Fruit fly (Drosophila melanogaster) whole organism, embryonic: Measurements from ENCODE around the gene CG1299.

Experiments
- B-H1 ChIP-seq: fragments of 200-800 bp; sonication (Bioruptor generic); IDR thresholded peaks from 3 replicates; pipeline ENCODE4 v1.3.6; 2022; ENCODE audit warnings: missing biosample characterization, missing genetic modification characterization
- BEAF-32 ChIP-seq: fragments of 200-800 bp; sonication (Bioruptor generic); optimal IDR thresholded peaks from 3 replicates; lab custom pipeline; 2017; ENCODE audit warnings: missing biosample characterization, missing genetic modification characterization, mild to moderate bottlenecking, moderate library complexity, missing genetic modification reagents
- CG10267 ChIP-seq: fragments of 200-800 bp; sonication (Bioruptor generic); optimal IDR thresholded peaks from 2 replicates; lab custom pipeline; 2018; ENCODE audit warnings: missing biosample characterization, mild to moderate bottlenecking, missing genetic modification characterization, moderate library complexity
- CG10462 ChIP-seq: fragments of 200-800 bp; sonication (Bioruptor generic); optimal IDR thresholded peaks from 2 replicates; lab custom pipeline; 2016; ENCODE audit warnings: missing biosample characterization, missing genetic modification characterization
- CG10565 ChIP-seq: fragments of 200-800 bp; sonication (Bioruptor generic); optimal IDR thresholded peaks from 3 replicates; lab custom pipeline; 2016; ENCODE audit warnings: missing biosample characterization, mild to moderate bottlenecking, missing genetic modification characterization
- CG10654 ChIP-seq: fragments of 200-800 bp; sonication (Bioruptor generic); optimal IDR thresholded peaks from 2 replicates; lab custom pipeline; 2016; ENCODE audit warnings: missing biosample characterization, missing genetic modification characterization
- CG11560 ChIP-seq: fragments of 200-800 bp; sonication (Bioruptor generic); IDR thresholded peaks from 3 replicates; pipeline ENCODE4 v1.3.6; 2022; ENCODE audit warnings: missing biosample characterization, missing genetic modification characterization
- CG12071 ChIP-seq: fragments of 200-800 bp; sonication (Bioruptor generic); optimal IDR thresholded peaks from 3 replicates; lab custom pipeline; 2018; ENCODE audit warnings: missing biosample characterization, mild to moderate bottlenecking, missing genetic modification characterization
- CG12744 ChIP-seq: fragments of 200-800 bp; sonication (Bioruptor generic); optimal IDR thresholded peaks from 2 replicates; lab custom pipeline; 2016; ENCODE audit warnings: missing biosample characterization, missing genetic modification characterization
- CG13123 ChIP-seq: fragments of 200-800 bp; sonication (Bioruptor generic); optimal IDR thresholded peaks from 2 replicates; lab custom pipeline; 2016; ENCODE audit warnings: missing biosample characterization, missing genetic modification characterization
- CG17328 ChIP-seq: fragments of 200-800 bp; sonication (Bioruptor generic); IDR thresholded peaks from 2 replicates; pipeline ENCODE4 v1.3.6; 2022; ENCODE audit warnings: missing biosample characterization, missing genetic modification characterization
- CG17912 ChIP-seq: fragments of 200-800 bp; sonication (Bioruptor generic); optimal IDR thresholded peaks from 2 replicates; lab custom pipeline; 2018; ENCODE audit warnings: missing biosample characterization, mild to moderate bottlenecking, missing genetic modification characterization
- CG2120 ChIP-seq: fragments of 200-800 bp; sonication (Bioruptor generic); optimal IDR thresholded peaks from 3 replicates; lab custom pipeline; 2016; ENCODE audit warnings: missing biosample characterization, missing genetic modification characterization
- CG34422 ChIP-seq: fragments of 200-800 bp; sonication (Bioruptor generic); IDR thresholded peaks from 3 replicates; pipeline ENCODE4 v1.3.6; 2022; ENCODE audit warnings: missing biosample characterization, missing genetic modification characterization
- CG6765 ChIP-seq: fragments of 200-800 bp; sonication (Bioruptor generic); optimal IDR thresholded peaks from 3 replicates; lab custom pipeline; 2017; ENCODE audit warnings: missing biosample characterization, mild to moderate bottlenecking, missing genetic modification characterization
- CG7963 ChIP-seq: fragments of 200-800 bp; sonication (Bioruptor generic); IDR thresholded peaks from 3 replicates; pipeline ENCODE4 v1.3.6; 2022; ENCODE audit warnings: missing biosample characterization, missing genetic modification characterization; ENCODE audit not compliant: partially characterized antibody
- CG8290 ChIP-seq, 3 experiments: fragments of 200-800 bp; sonication (Bioruptor generic); optimal IDR thresholded peaks; 2 replicates each; lab custom pipeline; 2016 to 2019; ENCODE audit warnings: missing biosample characterization in 3 of 3, missing genetic modification characterization in 3 of 3, mild to moderate bottlenecking in 2 of 3, moderate library complexity in 1 of 3
- Dip3 ChIP-seq: fragments of 200-800 bp; sonication (Bioruptor generic); optimal IDR thresholded peaks from 3 replicates; lab custom pipeline; 2016; ENCODE audit warnings: missing biosample characterization, missing genetic modification characterization
- ERR ChIP-seq: fragments of 200-800 bp; sonication (Bioruptor generic); optimal IDR thresholded peaks from 2 replicates; lab custom pipeline; 2016; ENCODE audit warnings: missing biosample characterization, missing genetic modification characterization
- Eip74EF ChIP-seq, 2 experiments: fragments of 200-800 bp in 1 of 2; fragments of >200 bp in 1 of 2; sonication (Bioruptor generic) in 1 of 2; optimal IDR thresholded peaks; 2 replicates each; lab custom pipeline; 2017 to 2019; ENCODE audit warnings: missing biosample characterization in 2 of 2, missing genetic modification characterization in 2 of 2, mild to moderate bottlenecking in 1 of 2, moderate library complexity in 1 of 2
- HLH4C ChIP-seq: fragments of 200-800 bp; sonication (Bioruptor generic); IDR thresholded peaks from 3 replicates; pipeline ENCODE4 v1.3.6; 2022; ENCODE audit warnings: missing biosample characterization, missing genetic modification characterization; ENCODE audit not compliant: partially characterized antibody
- Lhr ChIP-seq: fragments of 200-800 bp; sonication (Bioruptor generic); optimal IDR thresholded peaks from 3 replicates; lab custom pipeline; 2017; ENCODE audit warnings: mild to moderate bottlenecking, missing biosample characterization, missing genetic modification reagents, missing genetic modification characterization
- Lim3 ChIP-seq: fragments of 200-800 bp; sonication (Bioruptor generic); IDR thresholded peaks from 2 replicates; pipeline ENCODE4 v1.3.6; 2022; ENCODE audit warnings: missing biosample characterization, missing genetic modification characterization
- MESR4 ChIP-seq: fragments of 200-800 bp; sonication (Bioruptor generic); optimal IDR thresholded peaks from 2 replicates; lab custom pipeline; 2018; ENCODE audit warnings: missing biosample characterization, mild to moderate bottlenecking, missing genetic modification characterization, moderate library complexity
- Max ChIP-seq: fragments of 200-800 bp; sonication (Bioruptor generic); optimal IDR thresholded peaks from 2 replicates; lab custom pipeline; 2016; ENCODE audit warnings: missing biosample characterization, mild to moderate bottlenecking, missing genetic modification characterization
- Myb ChIP-seq: fragments of 200-800 bp; sonication (Bioruptor generic); optimal IDR thresholded peaks from 2 replicates; lab custom pipeline; 2016; ENCODE audit warnings: missing biosample characterization, missing genetic modification characterization
- Neu2 ChIP-seq: fragments of 200-800 bp; sonication (Bioruptor generic); optimal IDR thresholded peaks from 3 replicates; lab custom pipeline; 2016; ENCODE audit warnings: missing biosample characterization, missing genetic modification characterization, borderline replicate concordance
- Optix ChIP-seq: fragments of 200-800 bp; sonication (Bioruptor generic); IDR thresholded peaks from 3 replicates; pipeline ENCODE4 v1.3.6; 2022; ENCODE audit warnings: missing biosample characterization, missing genetic modification characterization
- Ravus ChIP-seq: fragments of 200-800 bp; sonication (Bioruptor generic); IDR thresholded peaks from 2 replicates; pipeline ENCODE4 v1.3.6; 2022; ENCODE audit warnings: missing biosample characterization, missing genetic modification characterization
- Rfx ChIP-seq: fragments of 200-800 bp; sonication (Bioruptor generic); IDR thresholded peaks from 2 replicates; pipeline ENCODE4 v1.3.6; 2022; ENCODE audit warnings: missing biosample characterization, missing genetic modification characterization
- TFAM ChIP-seq: fragments of 200-800 bp; sonication (Bioruptor generic); optimal IDR thresholded peaks from 2 replicates; lab custom pipeline; 2017; ENCODE audit warnings: missing biosample characterization, missing genetic modification characterization, inconsistent platforms
- btn ChIP-seq: fragments of 200-800 bp; sonication (Bioruptor generic); optimal IDR thresholded peaks from 2 replicates; lab custom pipeline; 2016; ENCODE audit warnings: missing biosample characterization, missing genetic modification characterization
- cg ChIP-seq: fragments of 200-800 bp; sonication (Bioruptor generic); optimal IDR thresholded peaks from 3 replicates; lab custom pipeline; 2019; ENCODE audit warnings: missing biosample characterization, mild to moderate bottlenecking, missing genetic modification characterization, moderate library complexity
- ci ChIP-seq: fragments of 200-800 bp; sonication (Bioruptor generic); IDR thresholded peaks from 3 replicates; pipeline ENCODE4 v1.3.6; 2022; ENCODE audit warnings: missing biosample characterization, missing genetic modification characterization
- corto ChIP-seq: fragments of 200-800 bp; sonication (Bioruptor generic); optimal IDR thresholded peaks from 2 replicates; lab custom pipeline; 2016; ENCODE audit warnings: missing biosample characterization, mild to moderate bottlenecking, missing genetic modification characterization, moderate library complexity
- fd96Cb ChIP-seq: fragments of 200-800 bp; sonication (Bioruptor generic); optimal IDR thresholded peaks from 2 replicates; lab custom pipeline; 2018; ENCODE audit warnings: missing biosample characterization, mild to moderate bottlenecking, missing genetic modification characterization, moderate library complexity
- ftz-f1 ChIP-seq: fragments of 200-800 bp; sonication (Bioruptor generic); optimal IDR thresholded peaks from 2 replicates; lab custom pipeline; 2016; ENCODE audit warnings: missing biosample characterization, missing genetic modification characterization
- gro ChIP-seq: fragments of 200-800 bp; sonication (Bioruptor generic); optimal IDR thresholded peaks from 2 replicates; lab custom pipeline; 2016; ENCODE audit warnings: missing biosample characterization, missing genetic modification characterization
- ind ChIP-seq: fragments of 200-800 bp; sonication (Bioruptor generic); optimal IDR thresholded peaks from 3 replicates; lab custom pipeline; 2016; ENCODE audit warnings: missing biosample characterization, missing genetic modification characterization
- jing ChIP-seq: fragments of 200-800 bp; sonication (Bioruptor generic); optimal IDR thresholded peaks from 2 replicates; lab custom pipeline; 2018; ENCODE audit warnings: missing biosample characterization, mild to moderate bottlenecking, missing genetic modification characterization
- jumu ChIP-seq: fragments of 200-800 bp; sonication (Bioruptor generic); optimal IDR thresholded peaks from 3 replicates; lab custom pipeline; 2016; ENCODE audit warnings: missing biosample characterization, missing genetic modification characterization
- kay ChIP-seq: fragments of 200-800 bp; sonication (Bioruptor generic); optimal IDR thresholded peaks from 2 replicates; lab custom pipeline; 2016; ENCODE audit warnings: missing biosample characterization, missing genetic modification characterization
- lilli ChIP-seq: fragments of 200-800 bp; sonication (Bioruptor generic); optimal IDR thresholded peaks from 3 replicates; lab custom pipeline; 2016; ENCODE audit warnings: missing biosample characterization, missing genetic modification characterization
- mld ChIP-seq: fragments of 200-800 bp; sonication (Bioruptor generic); IDR thresholded peaks from 3 replicates; pipeline ENCODE4 v1.3.6; 2022; ENCODE audit warnings: missing biosample characterization, missing genetic modification characterization; ENCODE audit not compliant: partially characterized antibody
- salm ChIP-seq: fragments of 200-800 bp; sonication (Bioruptor generic); optimal IDR thresholded peaks from 2 replicates; lab custom pipeline; 2018; ENCODE audit warnings: missing biosample characterization, mild to moderate bottlenecking, missing genetic modification characterization
- sna ChIP-seq: fragments of 200-800 bp; sonication (Bioruptor generic); IDR thresholded peaks from 2 replicates; pipeline ENCODE4 v1.3.6; 2022; ENCODE audit warnings: missing biosample characterization, missing genetic modification characterization; ENCODE audit not compliant: partially characterized antibody
- ttk ChIP-seq: fragments of 200-800 bp; sonication (Bioruptor generic); IDR thresholded peaks from 2 replicates; pipeline ENCODE4 v2.1.2; 2022; ENCODE audit warnings: missing biosample characterization, missing genetic modification characterization
- tx ChIP-seq: fragments of 200-800 bp; sonication (Bioruptor generic); optimal IDR thresholded peaks from 2 replicates; lab custom pipeline; 2016; ENCODE audit warnings: missing biosample characterization, missing genetic modification characterization
- usp ChIP-seq: fragments of >200 bp; optimal IDR thresholded peaks from 2 replicates; lab custom pipeline; 2017; ENCODE audit warnings: missing biosample characterization, missing genetic modification characterization

The CG1299 gene

DNA sequence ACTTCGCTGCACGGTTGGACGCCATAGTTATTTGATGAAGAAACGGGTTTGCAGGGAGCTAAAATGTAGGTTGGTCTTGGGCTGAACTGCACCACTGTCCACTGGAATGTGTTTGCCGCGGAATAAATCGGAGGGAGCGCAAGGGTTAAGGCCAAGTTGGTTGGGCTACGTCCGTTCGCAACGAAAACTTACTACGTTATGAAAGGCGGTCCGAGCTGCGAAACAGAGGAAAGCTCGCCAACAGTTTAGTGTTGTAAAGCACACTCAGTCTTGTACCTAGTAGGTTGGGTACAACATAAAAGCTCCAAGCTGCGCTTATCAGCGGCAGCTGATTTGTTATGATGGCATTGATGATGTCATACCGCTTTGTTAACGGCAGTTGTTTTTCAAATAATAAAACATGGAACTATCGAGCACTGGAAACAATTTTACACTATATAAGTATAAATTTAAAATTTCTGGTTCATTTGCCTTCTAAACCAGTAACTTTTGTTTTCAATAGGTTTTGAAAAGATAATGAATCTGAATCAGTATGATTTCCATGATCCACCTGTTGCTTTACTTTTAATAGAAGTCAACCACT, 26.2 kb upstream of the CG1299 start, which contains the start of gene Chd64 (continued):
- TF ChIP-seq usp, result no peak
- TF ChIP-seq CG2120 (GFP tag; lab: Kevin White, UChicago), result peak; percentile 71
- TF ChIP-seq tx (GFP tag; lab: Kevin White, UChicago), result no peak
- TF ChIP-seq btn, result no peak
- peak; percentile 34 for TF ChIP-seq kay (GFP tag; lab: Kevin White, UChicago)
- TF ChIP-seq CG17328 (GFP tag; lab: Robert Waterston, UW), result peak; percentile 31; the same call in 1 of the 2 replicates
- no peak for TF ChIP-seq cg
- TF ChIP-seq sna, result peak; percentile 68
- peak; percentile 54 for TF ChIP-seq CG6765 (GFP tag; lab: Kevin White, UChicago)
- TF ChIP-seq salm (tag; lab: Kevin White, UChicago), result no peak
- peak; percentile 46 for TF ChIP-seq CG12744
- TF ChIP-seq mld, result no peak
- no peak for TF ChIP-seq CG10654 (GFP tag; lab: Kevin White, UChicago)
- TF ChIP-seq CG13123 (GFP tag; lab: Kevin White, UChicago), result no peak
- peak; percentile 43 for TF ChIP-seq ftz-f1 (GFP tag; lab: Kevin White, UChicago)
- peak; percentile 54 for TF ChIP-seq gro (GFP tag; lab: Kevin White, UChicago)
- no peak for TF ChIP-seq TFAM (GFP tag; lab: Kevin White, UChicago)
- no peak for TF ChIP-seq ttk (GFP tag; lab: Robert Waterston, UW)
- TF ChIP-seq CG10565 (GFP tag; lab: Kevin White, UChicago), result no peak
- TF ChIP-seq CG11560 (tag; lab: Robert Waterston, UW), result no peak
- peak in 1 of 2 experiments; percentile 52 for TF ChIP-seq Eip74EF (GFP tag; optimal IDR thresholded peaks at IDR 0.05; lab: Kevin White, UChicago)
- peak; percentile 68 for TF ChIP-seq CG10267
- no peak for TF ChIP-seq Dip3 (GFP tag; lab: Kevin White, UChicago)
- TF ChIP-seq ERR, result no peak
- TF ChIP-seq jumu (GFP tag; lab: Kevin White, UChicago), result no peak
- TF ChIP-seq lilli (GFP tag; lab: Kevin White, UChicago), result peak; percentile 67
- TF ChIP-seq Max (GFP tag; lab: Kevin White, UChicago), result no peak
- 0 out of 3 replicates have a peak, but pooled peaks have one; percentile 36 for TF ChIP-seq HLH4C (GFP tag; lab: Robert Waterston, UW)
- TF ChIP-seq jing, result no peak
- TF ChIP-seq CG10462 (GFP tag; lab: Kevin White, UChicago), result no peak
- TF ChIP-seq Rfx (GFP tag; lab: Robert Waterston, UW), result peak; percentile 58
- no peak; the same call in 2 of the 3 replicates for TF ChIP-seq Optix (GFP tag; lab: Robert Waterston, UW)
- TF ChIP-seq ind, result no peak
- TF ChIP-seq B-H1 (GFP tag; lab: Robert Waterston, UW), result no peak; the same call in 2 of the 3 replicates
- no peak for TF ChIP-seq Neu2 (GFP tag; lab: Kevin White, UChicago)
- peak; percentile 0 for TF ChIP-seq Lhr (GFP tag; lab: Kevin White, UChicago)
- no peak for TF ChIP-seq fd96Cb (tag; lab: Kevin White, UChicago)
- TF ChIP-seq Myb, result peak; percentile 80
- TF ChIP-seq BEAF-32 (GFP tag; lab: Kevin White, UChicago), result peak; percentile 10
- no peak for TF ChIP-seq Ravus
- TF ChIP-seq CG7963 (GFP tag; lab: Robert Waterston, UW), result no peak
- peak; percentile 47 for TF ChIP-seq CG12071 (GFP tag; lab: Kevin White, UChicago)
- peak; percentile 3 for TF ChIP-seq CG8290 (GFP tag; optimal IDR thresholded peaks at IDR 0.05; lab: Kevin White, UChicago)
- TF ChIP-seq CG8290 (tag; optimal IDR thresholded peaks at IDR 0.05; lab: Kevin White, UChicago), result peak in 1 of 2 experiments; percentile 77
- TF ChIP-seq CG34422 (GFP tag; lab: Robert Waterston, UW), result peak; percentile 60; the same call in 1 of the 3 replicates
- TF ChIP-seq corto (GFP tag; lab: Kevin White, UChicago), result peak; percentile 74
- no peak for TF ChIP-seq Lim3 (GFP tag; lab: Robert Waterston, UW)
- TF ChIP-seq CG17912, result peak; percentile 17
- peak; percentile 10 for TF ChIP-seq MESR4 (GFP tag; lab: Kevin White, UChicago)
- peak; percentile 84 for TF ChIP-seq ci (GFP tag; lab: Robert Waterston, UW)
